Worm (Caenorhabditis elegans): ENCODE data around the gene F32D8.4.

DNA sequence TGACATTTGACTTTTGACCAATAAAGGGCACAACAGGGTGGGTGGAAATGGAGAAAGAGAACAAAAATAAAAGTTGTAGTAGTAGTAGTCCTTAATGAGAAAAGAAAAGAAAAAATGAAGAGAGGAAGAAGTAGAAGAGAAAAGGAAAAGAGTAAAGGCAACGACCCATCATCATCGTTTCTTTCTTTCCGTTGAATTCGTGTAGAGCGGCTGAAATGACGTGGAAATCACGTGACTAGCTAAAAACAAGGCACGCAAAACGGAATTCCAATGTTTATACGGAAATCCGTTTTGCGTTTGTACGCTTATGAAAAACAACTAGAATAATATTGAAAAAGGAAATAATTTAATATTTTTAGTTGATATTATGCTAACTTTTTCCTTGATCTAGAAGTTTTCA, 25.8 kb downstream of the F32D8.4 start:
- TF ChIP-seq nhr-12 (tag; optimal IDR thresholded peaks at IDR 0.05) (no peak), nhr-76 (tag; optimal IDR thresholded peaks at IDR 0.05) (no peak), ztf-11 (tag; optimal IDR thresholded peaks at IDR 0.05) (no peak), tbx-8 (GFP tag; optimal IDR thresholded peaks at IDR 0.05) (no peak)

Data from whole organism, mixed stage, embryonic.